Worm (Caenorhabditis elegans) whole organism, L1 larva: ENCODE results near the gene sos-1.

Source experiments
- C04F5.9 ChIP-seq: sonication (generic microtip); optimal IDR thresholded peaks from 2 replicates; lab custom pipeline; 2016; ENCODE audit warnings: missing genetic modification characterization, missing compliant biosample characterization
- C16A3.4 ChIP-seq: fragments of 150-350 bp; optimal IDR thresholded peaks from 2 replicates; lab custom pipeline; 2014; ENCODE audit warnings: missing biosample characterization, missing genetic modification characterization
- blmp-1 ChIP-seq: fragments of 150-350 bp; optimal IDR thresholded peaks from 2 replicates; lab custom pipeline; 2014; ENCODE audit warnings: missing biosample characterization, missing genetic modification characterization
- ceh-63 ChIP-seq: fragments of 200-800 bp; sonication (Bioruptor generic); optimal IDR thresholded peaks from 2 replicates; lab custom pipeline; 2018; ENCODE audit warnings: mild to moderate bottlenecking, missing genetic modification characterization, missing compliant biosample characterization
- ceh-82 ChIP-seq, 3 experiments: fragments of 150-350 bp in 1 of 3; sonication (generic microtip) in 2 of 3; optimal IDR thresholded peaks; 2 replicates each; lab custom pipeline; 2014 to 2017; ENCODE audit warnings: missing biosample characterization in 3 of 3, missing genetic modification characterization in 3 of 3
- dsc-1 ChIP-seq: sonication (generic microtip); optimal IDR thresholded peaks from 2 replicates; lab custom pipeline; 2016; ENCODE audit warnings: mild to moderate bottlenecking, missing genetic modification characterization, missing compliant biosample characterization
- efl-1 ChIP-seq, 4 experiments: fragments of 150-350 bp; optimal IDR thresholded peaks in 3 of 4; peaks in 1 of 4; 1 replicate in 1 of 4; 2 replicates in 3 of 4; lab custom pipeline; 2014; ENCODE audit warnings: missing biosample characterization in 2 of 4, missing genetic modification characterization in 2 of 4, missing genetic modification reagents in 2 of 4
- elt-2 ChIP-seq: sonication (generic microtip); optimal IDR thresholded peaks from 2 replicates; lab custom pipeline; 2016; ENCODE audit warnings: missing genetic modification characterization, mild to moderate bottlenecking, inconsistent platforms, missing compliant biosample characterization, missing genetic modification reagents
- elt-3 ChIP-seq, 6 experiments: fragments of 150-350 bp in 1 of 6; sonication (generic microtip); optimal IDR thresholded peaks; 2 replicates each; lab custom pipeline; 2017 to 2018; ENCODE audit warnings: missing biosample characterization in 6 of 6, missing genetic modification characterization in 6 of 6, inconsistent platforms in 1 of 6
- grh-1 ChIP-seq: fragments of 200-800 bp; sonication (Bioruptor generic); IDR thresholded peaks from 2 replicates; pipeline ENCODE4 v1.3.6; 2022; ENCODE audit warnings: missing genetic modification reagents, missing genetic modification characterization, missing compliant biosample characterization
- hlh-17 ChIP-seq: fragments of 200-800 bp; sonication (Bioruptor generic); optimal IDR thresholded peaks from 2 replicates; lab custom pipeline; 2018; ENCODE audit warnings: missing genetic modification characterization, mild to moderate bottlenecking, missing compliant biosample characterization, moderate library complexity, borderline replicate concordance
- isw-1 ChIP-seq: fragments of 200-800 bp; sonication (Bioruptor generic); IDR thresholded peaks from 2 replicates; pipeline ENCODE4 v1.3.6; 2022; ENCODE audit warnings: missing genetic modification characterization, missing compliant biosample characterization
- lin-14 ChIP-seq: fragments of 200-800 bp; sonication (Bioruptor generic); optimal IDR thresholded peaks from 2 replicates; lab custom pipeline; 2018; ENCODE audit warnings: mild to moderate bottlenecking, missing genetic modification characterization, moderate library complexity, missing compliant biosample characterization
- lin-35 ChIP-seq, 2 experiments: fragments of 150-350 bp; optimal IDR thresholded peaks; 2 replicates each; lab custom pipeline; 2014; ENCODE audit warnings: missing biosample characterization in 2 of 2, missing genetic modification characterization in 2 of 2, missing genetic modification reagents in 2 of 2
- lir-3 ChIP-seq: sonication (generic microtip); optimal IDR thresholded peaks from 2 replicates; lab custom pipeline; 2016; ENCODE audit warnings: mild to moderate bottlenecking, missing genetic modification characterization, moderate library complexity, missing compliant biosample characterization; ENCODE audit not compliant: poor library complexity
- mab-9 ChIP-seq: fragments of 200-800 bp; sonication (Bioruptor generic); IDR thresholded peaks from 2 replicates; pipeline ENCODE4 v1.3.6; 2022; ENCODE audit warnings: missing genetic modification reagents, missing genetic modification characterization, missing compliant biosample characterization
- mdl-1 ChIP-seq, 2 experiments: fragments of 150-350 bp; optimal IDR thresholded peaks; 2 replicates each; lab custom pipeline; 2014 to 2017; ENCODE audit warnings: missing biosample characterization in 2 of 2, missing genetic modification characterization in 2 of 2, inconsistent platforms in 1 of 2
- nhr-19 ChIP-seq: fragments of 200-800 bp; sonication (Bioruptor generic); conservative IDR thresholded peaks from 2 replicates; pipeline ENCODE4 v1.3.6; 2022; ENCODE audit warnings: missing genetic modification characterization, missing compliant biosample characterization
- nhr-47 ChIP-seq: sonication (generic microtip); optimal IDR thresholded peaks from 2 replicates; lab custom pipeline; 2016; ENCODE audit warnings: mild to moderate bottlenecking, missing genetic modification characterization, moderate library complexity, missing compliant biosample characterization
- nhr-71 ChIP-seq: sonication (generic microtip); optimal IDR thresholded peaks from 2 replicates; lab custom pipeline; 2016; ENCODE audit warnings: mild to moderate bottlenecking, missing genetic modification characterization, moderate library complexity, missing compliant biosample characterization
- nhr-85 ChIP-seq: sonication (generic microtip); peaks from one replicate; lab custom pipeline; 2016; ENCODE audit warnings: missing genetic modification characterization, inconsistent platforms, missing compliant biosample characterization
- nhr-90 ChIP-seq: sonication (generic microtip); optimal IDR thresholded peaks from 2 replicates; lab custom pipeline; 2016; ENCODE audit warnings: mild to moderate bottlenecking, missing genetic modification characterization, missing compliant biosample characterization; ENCODE audit not compliant: poor library complexity
- pag-3 ChIP-seq: sonication (generic microtip); optimal IDR thresholded peaks from 2 replicates; lab custom pipeline; 2017; ENCODE audit warnings: missing genetic modification characterization, mild to moderate bottlenecking, missing compliant biosample characterization, antibody characterized with exemption, borderline replicate concordance; ENCODE audit not compliant: insufficient read depth
- pqm-1 ChIP-seq: sonication (generic microtip); optimal IDR thresholded peaks from 3 replicates; lab custom pipeline; 2017; ENCODE audit warnings: missing biosample characterization, missing genetic modification characterization
- rnt-1 ChIP-seq: sonication (generic microtip); optimal IDR thresholded peaks from 2 replicates; lab custom pipeline; 2016; ENCODE audit warnings: mild to moderate bottlenecking, missing genetic modification characterization, moderate library complexity, missing compliant biosample characterization
- skn-1 ChIP-seq: fragments of 150-350 bp; optimal IDR thresholded peaks from 2 replicates; lab custom pipeline; 2014; ENCODE audit warnings: missing biosample characterization, missing genetic modification characterization
- sptf-1 ChIP-seq: fragments of 150-350 bp; optimal IDR thresholded peaks from 2 replicates; lab custom pipeline; 2014; ENCODE audit warnings: missing biosample characterization, missing genetic modification characterization
- sup-37 ChIP-seq: fragments of 200-800 bp; sonication (Bioruptor generic); optimal IDR thresholded peaks from 2 replicates; lab custom pipeline; 2018; ENCODE audit warnings: mild to moderate bottlenecking, missing genetic modification characterization, missing compliant biosample characterization
- tbx-2 ChIP-seq: sonication (generic microtip); optimal IDR thresholded peaks from 2 replicates; lab custom pipeline; 2016; ENCODE audit warnings: missing genetic modification characterization, missing compliant biosample characterization
- tlp-1 ChIP-seq: fragments of 150-350 bp; optimal IDR thresholded peaks from 2 replicates; lab custom pipeline; 2014; ENCODE audit warnings: missing biosample characterization, missing genetic modification characterization
- unc-62 ChIP-seq: fragments of 150-350 bp; optimal IDR thresholded peaks from 2 replicates; lab custom pipeline; 2014; ENCODE audit warnings: missing biosample characterization, missing genetic modification reagents, missing genetic modification characterization
- unc-86 ChIP-seq: sonication (generic microtip); optimal IDR thresholded peaks from 2 replicates; lab custom pipeline; 2016; ENCODE audit warnings: missing genetic modification characterization, missing compliant biosample characterization
- vab-15 ChIP-seq: sonication (generic microtip); optimal IDR thresholded peaks from 2 replicates; lab custom pipeline; 2017; ENCODE audit warnings: missing genotype, mild to moderate bottlenecking, missing genetic modification characterization, missing compliant biosample characterization
- ztf-11 ChIP-seq, 2 experiments: sonication (generic microtip); optimal IDR thresholded peaks; 2 replicates each; lab custom pipeline; 2016 to 2017; ENCODE audit warnings: missing genetic modification characterization in 2 of 2, missing biosample characterization in 1 of 2, missing compliant biosample characterization in 1 of 2

The sos-1 gene

ce11 chrV:4526801-4527425, 22.2 kb downstream of the sos-1 start (continued):
- TF ChIP-seq grh-1 (GFP tag; lab: Robert Waterston, UW), result no peak

- no peak for TF ChIP-seq hlh-17
- no peak for TF ChIP-seq ztf-11 (tag; optimal IDR thresholded peaks at IDR 0.05; lab: Kevin White, UChicago)
- TF ChIP-seq pag-3, result no peak
- no peak for TF ChIP-seq mab-9 (GFP tag; lab: Robert Waterston, UW)
- no peak for TF ChIP-seq sup-37 (GFP tag; lab: Kevin White, UChicago)
- no peak for TF ChIP-seq skn-1
- no peak for TF ChIP-seq dsc-1 (tag; lab: Kevin White, UChicago)
- no peak for TF ChIP-seq efl-1 (optimal IDR thresholded peaks at IDR 0.05; lab: Kevin White, UChicago)
- no peak for TF ChIP-seq efl-1 (GFP tag; optimal IDR thresholded peaks at IDR 0.05 in 1 of 2; lab: Kevin White, UChicago)
- TF ChIP-seq ceh-82 (tag; optimal IDR thresholded peaks at IDR 0.05; lab: Kevin White, UChicago), result no peak
- no peak for TF ChIP-seq pqm-1 (tag; lab: Kevin White, UChicago)
- TF ChIP-seq lir-3 (tag; lab: Kevin White, UChicago), result no peak
- no peak for TF ChIP-seq sptf-1
- no peak for TF ChIP-seq nhr-47 (tag; lab: Kevin White, UChicago)
- TF ChIP-seq vab-15, result no peak
- no peak for TF ChIP-seq ceh-63
- no peak for TF ChIP-seq lin-35 (GFP tag; optimal IDR thresholded peaks at IDR 0.05; lab: Kevin White, UChicago)
- no peak for TF ChIP-seq elt-2 (tag; lab: Kevin White, UChicago)
Measured at ce11 chrV:4525512-4525911, 23.6 kb downstream of the sos-1 start.

ce11 chrV:4525106-4525505, 24.0 kb downstream of the sos-1 start:
- TF ChIP-seq tlp-1 (no peak), C16A3.4 (tag; lab: Kevin White, UChicago) (no peak), efl-1 (optimal IDR thresholded peaks at IDR 0.05; lab: Kevin White, UChicago) (no peak), efl-1 (GFP tag; optimal IDR thresholded peaks at IDR 0.05 in 1 of 2; lab: Kevin White, UChicago) (peak in 1 of 2 experiments; percentile 91), isw-1 (GFP tag; lab: Robert Waterston, UW) (no peak), nhr-90 (no peak), unc-86 (tag; lab: Kevin White, UChicago) (no peak)

- TF ChIP-seq elt-3 (tag; optimal IDR thresholded peaks at IDR 0.05; lab: Kevin White, UChicago) (peak in 1 of 6 experiments; percentile 80), lin-35 (GFP tag; optimal IDR thresholded peaks at IDR 0.05; lab: Kevin White, UChicago) (peak in 1 of 2 experiments; percentile 37), tbx-2 (tag; lab: Kevin White, UChicago) (peak; percentile 17), C04F5.9 (no peak), blmp-1 (peak; percentile 85), nhr-85 (tag; lab: Kevin White, UChicago) (peak; percentile 64), mdl-1 (tag; optimal IDR thresholded peaks at IDR 0.05; lab: Kevin White, UChicago) (peak in 1 of 2 experiments; percentile 39), nhr-19 (GFP tag; lab: Robert Waterston, UW) (no peak), efl-1 (optimal IDR thresholded peaks at IDR 0.05; lab: Kevin White, UChicago) (no peak), efl-1 (GFP tag; optimal IDR thresholded peaks at IDR 0.05 in 1 of 2; lab: Kevin White, UChicago) (peak in 1 of 2 experiments; percentile 68), pag-3 (no peak)
Measured at ce11 chrV:4524327-4524726, 24.8 kb downstream of the sos-1 start.

ce11 chrV:4523844-4524243, 25.2 kb downstream of the sos-1 start:
- TF ChIP-seq nhr-71 (tag; lab: Kevin White, UChicago) (peak; percentile 58), unc-62 (GFP tag; lab: Kevin White, UChicago) (no peak), lin-14 (peak; percentile 84), pag-3 (peak; percentile 3), rnt-1 (tag; lab: Kevin White, UChicago) (peak; percentile 61)
- TF ChIP-seq, all 84 proteins: peak for 4
